Fruit fly (Drosophila melanogaster): Measurements from ENCODE around the gene spz.
A peak's percentile ranks its signal among the peaks of the same experiment; 100 is the strongest.

spz gene

DNA sequence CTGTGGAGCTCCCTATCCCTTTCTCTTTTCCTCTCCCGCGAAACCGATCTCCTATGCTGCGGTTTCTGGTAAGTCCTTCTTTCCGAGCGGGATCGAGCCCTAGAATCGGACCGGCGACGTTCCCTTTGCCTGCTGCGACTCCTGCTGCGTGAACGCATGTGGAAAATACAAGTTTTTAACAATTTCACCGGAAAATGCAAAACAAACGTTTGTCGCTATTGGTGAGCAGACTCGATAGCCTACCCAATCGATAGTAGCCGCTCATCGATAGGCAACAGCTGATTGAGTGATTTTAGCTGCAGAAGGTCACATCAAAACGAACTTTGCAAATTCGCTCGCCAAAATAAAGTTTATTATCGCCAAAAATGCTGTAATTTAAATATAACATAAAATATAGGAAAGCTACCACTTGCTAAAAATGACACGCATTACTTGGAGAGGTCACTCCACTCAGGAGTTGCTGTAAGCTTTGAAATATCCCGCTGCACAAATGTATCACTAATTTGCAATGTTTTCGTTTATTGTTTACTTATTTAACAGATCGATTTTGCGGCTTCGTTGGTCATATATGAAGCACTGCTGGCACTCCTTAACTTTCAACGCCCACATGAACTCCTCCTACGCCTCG lies 46.7 kb upstream of the spz start, which contains the start of the genes CG6066 and CG5880 (continued):
- peak; percentile 80 for TF ChIP-seq CG9797 (GFP tag; optimal IDR thresholded peaks at IDR 0.05)

dm6 chr3R:27111784-27112602 lies 42.1 kb upstream of the spz start, which contains the start of the genes gb and CG5815:
gb (minus strand) TSS chr3R:27112270.
CG5815 (plus strand) TSS chr3R:27112566.
- peak; percentile 81 for TF ChIP-seq CG6683 (GFP tag; optimal IDR thresholded peaks at IDR 0.05)
- TF ChIP-seq amos (GFP tag; IDR thresholded peaks at IDR 0.05; ENCODE audit: partially characterized antibody) = peak; percentile 86
- TF ChIP-seq CoRest (tag; optimal IDR thresholded peaks at IDR 0.05) = peak; percentile 95
- peak; percentile 93 for TF ChIP-seq caup (GFP tag; optimal IDR thresholded peaks at IDR 0.05; ENCODE audit: severe bottlenecking)
- peak; percentile 91 for TF ChIP-seq CG1647 (GFP tag; optimal IDR thresholded peaks at IDR 0.05)
- no peak for TF ChIP-seq pita (GFP tag; optimal IDR thresholded peaks at IDR 0.05)
- peak; percentile 94 for TF ChIP-seq Xbp1 (GFP tag; optimal IDR thresholded peaks at IDR 0.05)
- peak; percentile 95 for TF ChIP-seq Hmr (GFP tag; optimal IDR thresholded peaks at IDR 0.05)
- peak; percentile 95 for TF ChIP-seq CG31441 (GFP tag; IDR thresholded peaks at IDR 0.05)
- peak; percentile 90 for TF ChIP-seq Bgb (GFP tag; IDR thresholded peaks at IDR 0.05; ENCODE audit: partially characterized antibody)
- TF ChIP-seq onecut (GFP tag; IDR thresholded peaks at IDR 0.05) = peak; percentile 83
- TF ChIP-seq zen (tag; optimal IDR thresholded peaks at IDR 0.05) = peak; percentile 81
- TF ChIP-seq kni (GFP tag; optimal IDR thresholded peaks at IDR 0.05) = peak; percentile 98
- TF ChIP-seq ranshi (GFP tag; IDR thresholded peaks at IDR 0.05) = peak; percentile 89
- TF ChIP-seq br (optimal IDR thresholded peaks at IDR 0.05) = no peak
- TF ChIP-seq CG8388 (GFP tag; optimal IDR thresholded peaks at IDR 0.05) = peak; percentile 79
- no peak for TF ChIP-seq HmgD (GFP tag; optimal IDR thresholded peaks at IDR 0.05)
- TF ChIP-seq ato (GFP tag; IDR thresholded peaks at IDR 0.05; ENCODE audit: partially characterized antibody) = peak; percentile 86
- peak; percentile 98 for TF ChIP-seq CG34224 (GFP tag; IDR thresholded peaks at IDR 0.05; ENCODE audit: partially characterized antibody)
- no peak for TF ChIP-seq abd-A (tag; optimal IDR thresholded peaks at IDR 0.05)
- peak; percentile 86 for TF ChIP-seq CG4820 (GFP tag; optimal IDR thresholded peaks at IDR 0.05)
- TF ChIP-seq dati (GFP tag; IDR thresholded peaks at IDR 0.05) = no peak; the same call in 1 of the 2 replicates
- TF ChIP-seq Dip3 (GFP tag; optimal IDR thresholded peaks at IDR 0.05) = peak; percentile 83
- TF ChIP-seq cwo (GFP tag; optimal IDR thresholded peaks at IDR 0.05) = peak; percentile 83
- TF ChIP-seq prd (optimal IDR thresholded peaks at IDR 0.05) = no peak
- peak; percentile 95 for TF ChIP-seq prd (GFP tag; IDR thresholded peaks at IDR 0.05)
- 0 out of 2 replicates have a peak, but pooled peaks have one; percentile 11 for TF ChIP-seq dan (GFP tag; IDR thresholded peaks at IDR 0.05)
- peak; percentile 91 for TF ChIP-seq CG18476 (GFP tag; optimal IDR thresholded peaks at IDR 0.05)
- peak; percentile 87 for TF ChIP-seq CG15514 (GFP tag; optimal IDR thresholded peaks at IDR 0.05)
- peak; percentile 80 for TF ChIP-seq kay (GFP tag; optimal IDR thresholded peaks at IDR 0.05)
- peak; percentile 84 for TF ChIP-seq E2f1 (GFP tag; IDR thresholded peaks at IDR 0.05)
- TF ChIP-seq Atf6 (GFP tag; IDR thresholded peaks at IDR 0.05) = peak; percentile 93
- TF ChIP-seq CG10431 (GFP tag; optimal IDR thresholded peaks at IDR 0.05) = peak; percentile 57
- TF ChIP-seq BtbVII (GFP tag; optimal IDR thresholded peaks at IDR 0.05) = peak; percentile 83
- peak; percentile 89 for TF ChIP-seq CG10209 (GFP tag; optimal IDR thresholded peaks at IDR 0.05)
- no peak for TF ChIP-seq wek (GFP tag; optimal IDR thresholded peaks at IDR 0.05)
- TF ChIP-seq stc (GFP tag; IDR thresholded peaks at IDR 0.05) = peak; percentile 75
- peak; percentile 95 for TF ChIP-seq lab (GFP tag; optimal IDR thresholded peaks at IDR 0.05)
- TF ChIP-seq stwl (tag; optimal IDR thresholded peaks at IDR 0.05) = peak; percentile 84
- peak; percentile 49; the same call in 1 of the 2 replicates for TF ChIP-seq CG4360 (GFP tag; IDR thresholded peaks at IDR 0.05)
- TF ChIP-seq CG6854 (GFP tag; optimal IDR thresholded peaks at IDR 0.05) = peak; percentile 70
- peak; percentile 89 for TF ChIP-seq HHEX (GFP tag; optimal IDR thresholded peaks at IDR 0.05)
- TF ChIP-seq NC2β (GFP tag; optimal IDR thresholded peaks at IDR 0.05) = peak; percentile 48
- peak; percentile 82 for TF ChIP-seq CG4730 (GFP tag; IDR thresholded peaks at IDR 0.05)

Measured in whole organism, embryonic.